Fruit fly (Drosophila melanogaster) whole organism, wandering third instar larva: ENCODE data around the gene CG5080.
A peak's percentile ranks its signal among the peaks of the same experiment; 100 is the strongest.

ENCODE experiments used
- Abd-B ChIP-seq: fragments of >200 bp; optimal IDR thresholded peaks from 2 replicates; lab custom pipeline; 2017; ENCODE audit warnings: missing biosample characterization, missing genetic modification characterization
- CG32264 ChIP-seq: fragments of 200-800 bp; sonication (Bioruptor generic); optimal IDR thresholded peaks from 2 replicates; lab custom pipeline; 2016; ENCODE audit warnings: missing biosample characterization, missing genetic modification characterization
- CG9705 ChIP-seq: fragments of 200-800 bp; sonication (Bioruptor generic); optimal IDR thresholded peaks from 2 replicates; lab custom pipeline; 2018; ENCODE audit warnings: missing biosample characterization, mild to moderate bottlenecking, missing genetic modification characterization
- CrebA ChIP-seq: fragments of 200-800 bp; sonication (Bioruptor generic); optimal IDR thresholded peaks from 2 replicates; lab custom pipeline; 2016; ENCODE audit warnings: missing biosample characterization, mild to moderate bottlenecking, missing genetic modification characterization, borderline replicate concordance
- Dfd ChIP-seq: fragments of >200 bp; optimal IDR thresholded peaks from 2 replicates; lab custom pipeline; 2017; ENCODE audit warnings: missing biosample characterization, missing genetic modification characterization
- Dif ChIP-seq: fragments of 200-275, 200-300 bp; sonication (Bioruptor generic); optimal IDR thresholded peaks from 2 replicates; lab custom pipeline; 2018; ENCODE audit warnings: missing biosample characterization, missing genetic modification characterization; ENCODE audit not compliant: partially characterized antibody
- GATAd ChIP-seq: sonication (Bioruptor generic); optimal IDR thresholded peaks from 2 replicates; lab custom pipeline; 2016; ENCODE audit warnings: missing biosample characterization, missing genetic modification characterization
- HLH106 ChIP-seq: fragments of 200-800 bp; optimal IDR thresholded peaks from 3 replicates; lab custom pipeline; 2019; ENCODE audit warnings: missing biosample characterization, mild to moderate bottlenecking, missing genetic modification characterization, moderate library complexity
- Hnf4 ChIP-seq: fragments of 200-800 bp; sonication (Bioruptor generic); optimal IDR thresholded peaks from 2 replicates; lab custom pipeline; 2016; ENCODE audit warnings: missing biosample characterization, mild to moderate bottlenecking, missing genetic modification characterization
- Hr83 ChIP-seq: fragments of 200-300 bp; sonication (Bioruptor generic); optimal IDR thresholded peaks from 2 replicates; lab custom pipeline; 2016; ENCODE audit warnings: missing biosample characterization, mild to moderate bottlenecking, missing genetic modification characterization, moderate library complexity; ENCODE audit not compliant: poor library complexity, severe bottlenecking
- Jra ChIP-seq: sonication (Bioruptor generic); optimal IDR thresholded peaks from 2 replicates; lab custom pipeline; 2016; ENCODE audit warnings: missing biosample characterization, missing genetic modification characterization
- Mio ChIP-seq: sonication (Bioruptor generic); optimal IDR thresholded peaks from 2 replicates; lab custom pipeline; 2016; ENCODE audit warnings: missing biosample characterization, missing genetic modification characterization
- Myc ChIP-seq: fragments of >200 bp; optimal IDR thresholded peaks from 2 replicates; lab custom pipeline; 2017
- N ChIP-seq: fragments of >200 bp; optimal IDR thresholded peaks from 2 replicates; lab custom pipeline; 2018; ENCODE audit warnings: missing biosample characterization, missing external identifiers, missing genetic modification characterization
- OdsH ChIP-seq: fragments of 200-800 bp; sonication (Bioruptor generic); optimal IDR thresholded peaks from 2 replicates; lab custom pipeline; 2016; ENCODE audit warnings: missing biosample characterization, mild to moderate bottlenecking, missing genetic modification characterization
- Rel ChIP-seq, 2 experiments: fragments of 200-800 bp; sonication (Bioruptor generic) in 1 of 2; optimal IDR thresholded peaks; 2 replicates in 1 of 2; 3 replicates in 1 of 2; lab custom pipeline; 2016 to 2019; ENCODE audit warnings: mild to moderate bottlenecking in 2 of 2, missing biosample characterization in 2 of 2, missing genetic modification characterization in 2 of 2, moderate library complexity in 1 of 2
- Sp1 ChIP-seq: fragments of 200-800 bp; sonication (Bioruptor generic); optimal IDR thresholded peaks from 3 replicates; lab custom pipeline; 2019; ENCODE audit warnings: missing biosample characterization, mild to moderate bottlenecking, missing genetic modification characterization, moderate library complexity
- Vsx2 ChIP-seq: fragments of 200-300, 225-300 bp; sonication (Bioruptor generic); optimal IDR thresholded peaks from 2 replicates; lab custom pipeline; 2018; ENCODE audit warnings: missing biosample characterization, missing genetic modification characterization; ENCODE audit not compliant: partially characterized antibody
- br ChIP-seq: fragments of 200-800 bp; sonication (Bioruptor generic); optimal IDR thresholded peaks from 2 replicates; lab custom pipeline; 2016; ENCODE audit warnings: missing biosample characterization, missing genetic modification characterization
- brk ChIP-seq: fragments of 200-800 bp; sonication (Bioruptor generic); optimal IDR thresholded peaks from 2 replicates; lab custom pipeline; 2016; ENCODE audit warnings: missing biosample characterization, mild to moderate bottlenecking, missing genetic modification characterization
- dl ChIP-seq, 2 experiments: fragments of 175-275, 200-275 bp in 1 of 2; fragments of 200-275 bp in 1 of 2; sonication (Bioruptor generic); optimal IDR thresholded peaks; lab custom pipeline; 2018; ENCODE audit warnings: mild to moderate bottlenecking in 2 of 2, missing biosample characterization in 2 of 2, missing genetic modification characterization in 2 of 2, moderate library complexity in 2 of 2; ENCODE audit not compliant: partially characterized antibody in 2 of 2, insufficient read depth in 1 of 2
- dmrt93B ChIP-seq: fragments of 200-800 bp; sonication (Bioruptor generic); optimal IDR thresholded peaks from 2 replicates; lab custom pipeline; 2018; ENCODE audit warnings: missing biosample characterization, mild to moderate bottlenecking, missing genetic modification characterization
- dsf ChIP-seq: sonication (Bioruptor generic); optimal IDR thresholded peaks from 2 replicates; lab custom pipeline; 2016; ENCODE audit warnings: missing biosample characterization, missing genetic modification characterization, borderline replicate concordance
- ey ChIP-seq: fragments of 200-800 bp; sonication (Bioruptor generic); optimal IDR thresholded peaks from 2 replicates; lab custom pipeline; 2016; ENCODE audit warnings: missing biosample characterization, missing genetic modification characterization
- foxo ChIP-seq, 2 experiments: fragments of 200-800 bp; sonication (Bioruptor generic); optimal IDR thresholded peaks; 2 replicates in 1 of 2; 3 replicates in 1 of 2; lab custom pipeline; 2016 to 2017; ENCODE audit warnings: missing biosample characterization in 2 of 2, missing genetic modification characterization in 2 of 2
- fru ChIP-seq: fragments of 200-800 bp; sonication (Bioruptor generic); optimal IDR thresholded peaks from 3 replicates; lab custom pipeline; 2016; ENCODE audit warnings: missing biosample characterization, mild to moderate bottlenecking, missing genetic modification characterization
- h ChIP-seq: fragments of 200-800 bp; sonication (Bioruptor generic); optimal IDR thresholded peaks from 3 replicates; lab custom pipeline; 2016; ENCODE audit warnings: missing biosample characterization, mild to moderate bottlenecking, missing genetic modification characterization
- jim ChIP-seq: fragments of 175-275, 200-325 bp; sonication (Bioruptor generic); optimal IDR thresholded peaks from 2 replicates; lab custom pipeline; 2016; ENCODE audit warnings: missing biosample characterization, mild to moderate bottlenecking, missing genetic modification characterization
- lola ChIP-seq: fragments of >200 bp; optimal IDR thresholded peaks from 2 replicates; lab custom pipeline; 2017; ENCODE audit warnings: missing biosample characterization, missing genetic modification characterization
- psq ChIP-seq: fragments of 200-800 bp; sonication (Bioruptor generic); optimal IDR thresholded peaks from 3 replicates; lab custom pipeline; 2017; ENCODE audit warnings: missing biosample characterization, mild to moderate bottlenecking, missing genetic modification characterization, moderate library complexity
- rgr ChIP-seq: fragments of 200-800 bp; sonication (Bioruptor generic); optimal IDR thresholded peaks from 3 replicates; lab custom pipeline; 2016; ENCODE audit warnings: missing biosample characterization, mild to moderate bottlenecking, missing genetic modification characterization
- sage ChIP-seq: fragments of 200-800 bp; sonication (Bioruptor generic); optimal IDR thresholded peaks from 2 replicates; lab custom pipeline; 2016; ENCODE audit warnings: missing biosample characterization, mild to moderate bottlenecking, missing genetic modification characterization
- sv ChIP-seq: fragments of 200-800 bp; sonication (Bioruptor generic); optimal IDR thresholded peaks from 3 replicates; lab custom pipeline; 2016; ENCODE audit warnings: missing biosample characterization, missing genetic modification characterization
- tai ChIP-seq: sonication (Bioruptor generic); optimal IDR thresholded peaks from 2 replicates; lab custom pipeline; 2016; ENCODE audit warnings: missing biosample characterization, missing genetic modification characterization
- usp ChIP-seq: fragments of >200 bp; optimal IDR thresholded peaks from 2 replicates; lab custom pipeline; 2017; ENCODE audit warnings: missing biosample characterization, missing genetic modification characterization
- woc ChIP-seq: sonication (Bioruptor generic); optimal IDR thresholded peaks from 2 replicates; lab custom pipeline; 2016; ENCODE audit warnings: missing biosample characterization, mild to moderate bottlenecking, missing genetic modification characterization

CG5080 gene

DNA sequence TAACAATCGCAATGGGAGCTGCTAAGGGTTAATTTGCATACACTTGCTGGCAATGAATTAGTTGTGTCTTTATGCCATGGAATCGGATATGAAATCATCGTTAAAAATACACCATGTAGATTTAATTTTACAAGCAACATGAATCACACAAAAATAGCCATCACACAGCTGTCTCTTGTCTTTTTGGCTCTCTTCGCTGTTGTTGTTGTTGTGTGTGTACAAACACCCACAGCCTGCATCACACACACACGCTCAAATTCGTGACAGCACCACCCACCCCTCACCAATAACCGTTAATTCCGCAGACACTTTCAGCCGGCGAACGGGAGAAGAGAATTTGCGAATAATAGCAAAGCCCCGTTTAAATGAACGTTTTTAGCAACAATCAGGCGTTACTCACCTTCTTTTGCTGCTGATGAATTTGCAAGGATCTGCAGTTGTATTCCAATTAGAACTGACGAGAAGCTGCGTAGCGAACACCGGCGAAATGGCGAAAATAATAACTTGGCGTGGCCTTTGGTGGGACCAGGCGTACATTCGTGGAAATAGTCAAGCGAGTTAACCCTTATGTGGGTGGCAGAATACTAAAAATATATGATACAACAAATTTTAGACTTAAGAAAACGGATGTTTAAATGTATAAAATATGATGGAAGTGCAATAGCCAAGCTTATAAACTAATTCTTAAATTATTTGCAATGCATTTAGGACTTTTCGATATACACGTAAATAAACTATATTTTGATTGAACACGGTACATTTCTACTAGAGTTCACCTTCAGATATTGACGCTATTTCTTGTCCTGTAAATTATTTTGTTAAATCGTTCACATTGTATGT lies 5.8 kb downstream of the CG5080 start, which contains the start of gene capt:
Gene capt, minus strand, starts transcription at position 584 of the 840 bp plus-strand sequence.
- TF ChIP-seq Hnf4 (GFP tag; lab: Kevin White, UChicago) (no peak), br (GFP tag; lab: Kevin White, UChicago) (no peak), OdsH (GFP tag; lab: Kevin White, UChicago) (no peak), dl (GFP tag; optimal IDR thresholded peaks at IDR 0.05; lab: Kevin White, UChicago; ENCODE audit: insufficient read depth in 1 of 2, partially characterized antibody in 2 of 2) (no peak), woc (GFP tag; lab: Kevin White, UChicago) (peak; percentile 60), CrebA (GFP tag; lab: Kevin White, UChicago) (no peak), rgr (GFP tag; lab: Kevin White, UChicago) (peak; percentile 21), sv (peak; percentile 25), Abd-B (GFP tag; lab: Kevin White, UChicago) (no peak), h (peak; percentile 10), Mio (GFP tag; lab: Kevin White, UChicago) (no peak), Jra (no peak), brk (GFP tag; lab: Kevin White, UChicago) (no peak), CG32264 (GFP tag; lab: Kevin White, UChicago) (no peak), dsf (GFP tag; lab: Kevin White, UChicago) (no peak), tai (GFP tag; lab: Kevin White, UChicago) (no peak), Hr83 (GFP tag; lab: Kevin White, UChicago) (no peak), Rel (GFP tag; optimal IDR thresholded peaks at IDR 0.05; lab: Kevin White, UChicago) (no peak), Rel (tag; optimal IDR thresholded peaks at IDR 0.05; lab: Kevin White, UChicago) (peak; percentile 31), Dif (GFP tag; lab: Kevin White, UChicago) (no peak), Myc (lab: Kevin White, UChicago) (peak; percentile 27), HLH106 (tag; lab: Kevin White, UChicago) (peak; percentile 55), psq (GFP tag; lab: Kevin White, UChicago) (peak; percentile 1), CG9705 (GFP tag; lab: Kevin White, UChicago) (peak; percentile 3), lola (GFP tag; lab: Kevin White, UChicago) (no peak), Sp1 (GFP tag; lab: Kevin White, UChicago) (peak; percentile 1), foxo (GFP tag; optimal IDR thresholded peaks at IDR 0.05; lab: Kevin White, UChicago) (peak in 1 of 2 experiments; percentile 22), ey (peak; percentile 21), N (GFP tag; lab: Kevin White, UChicago) (peak; percentile 41), dmrt93B (peak; percentile 2), sage (no peak), Vsx2 (GFP tag; lab: Kevin White, UChicago) (no peak), GATAd (GFP tag; lab: Kevin White, UChicago) (no peak), jim (GFP tag; lab: Kevin White, UChicago) (no peak)

DNA sequence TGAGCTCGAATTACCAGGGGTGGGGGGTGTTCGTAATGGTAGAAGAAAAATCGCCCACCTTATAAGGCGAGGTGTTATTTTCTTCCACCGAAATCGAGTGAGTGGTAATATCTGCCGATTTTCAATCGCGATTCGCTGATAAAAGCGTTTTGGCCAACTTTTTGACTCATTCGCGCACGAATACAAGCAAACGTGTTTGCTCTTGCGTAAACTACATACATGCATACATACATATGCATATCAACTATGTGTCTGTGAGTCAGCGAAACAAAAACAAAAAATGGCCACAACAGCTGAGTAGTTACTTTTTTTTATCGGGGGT lies 6.4 kb downstream of the CG5080 start:
- TF ChIP-seq Abd-B (GFP tag; lab: Kevin White, UChicago) (no peak), fru (GFP tag; lab: Kevin White, UChicago) (peak; percentile 20)
- TF ChIP-seq, all 38 proteins: peak for 1

DNA sequence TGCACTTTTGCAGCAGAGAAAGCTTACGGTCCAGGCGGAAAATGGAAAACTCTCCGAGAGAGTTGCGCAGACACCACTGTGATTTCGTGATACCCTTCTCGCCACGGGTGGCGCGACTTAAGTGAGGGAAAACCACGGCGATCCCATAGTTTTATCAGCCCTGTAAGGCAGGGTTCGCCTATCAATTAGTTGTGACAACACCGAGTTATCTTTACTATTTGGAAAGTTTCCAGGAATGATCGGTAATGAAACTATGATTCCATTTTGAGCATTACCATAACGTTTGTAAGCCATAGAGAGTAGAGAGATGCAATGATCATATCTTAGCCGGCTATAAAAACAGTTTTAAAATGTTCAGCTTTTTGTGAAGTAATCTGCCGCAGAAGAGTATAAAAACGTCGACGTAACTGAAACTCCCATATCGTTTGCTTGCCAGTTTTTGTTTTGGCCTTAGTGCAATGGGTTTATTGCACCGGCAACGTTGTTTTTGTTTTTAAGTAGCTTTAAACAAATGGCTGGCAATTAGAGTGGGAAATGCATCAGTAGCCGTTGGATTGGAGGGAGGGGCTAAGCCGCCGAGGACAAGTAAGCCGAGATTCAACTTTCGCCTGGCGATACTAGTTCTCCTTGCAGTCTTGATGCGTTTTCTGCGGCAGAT lies 7.0 kb downstream of the CG5080 start:
- TF ChIP-seq sv (no peak), CG32264 (GFP tag; lab: Kevin White, UChicago) (no peak), CG9705 (GFP tag; lab: Kevin White, UChicago) (no peak), Dfd (GFP tag; lab: Kevin White, UChicago) (no peak), Hr83 (GFP tag; lab: Kevin White, UChicago) (no peak), Myc (lab: Kevin White, UChicago) (no peak), woc (GFP tag; lab: Kevin White, UChicago) (no peak), Sp1 (GFP tag; lab: Kevin White, UChicago) (no peak), Hnf4 (GFP tag; lab: Kevin White, UChicago) (no peak), HLH106 (tag; lab: Kevin White, UChicago) (no peak), ey (no peak), fru (GFP tag; lab: Kevin White, UChicago) (no peak), dsf (GFP tag; lab: Kevin White, UChicago) (no peak), dmrt93B (no peak), usp (no peak), Jra (no peak)
